Worm (Caenorhabditis elegans) whole organism, mixed stage, embryonic: Measurements from ENCODE around the gene etc-1.

Experiments
- M03D4.4 ChIP-seq: sonication (generic microtip); optimal IDR thresholded peaks from 2 replicates; lab custom pipeline; 2017; ENCODE audit warnings: mild to moderate bottlenecking, missing genetic modification characterization, missing compliant biosample characterization
- ces-1 ChIP-seq: fragments of 150-350 bp; optimal IDR thresholded peaks from 2 replicates; lab custom pipeline; 2014; ENCODE audit warnings: missing biosample characterization, missing genetic modification reagents, missing genetic modification characterization
- cnd-1 ChIP-seq: fragments of 200-800 bp; sonication (Bioruptor generic); optimal IDR thresholded peaks from 2 replicates; lab custom pipeline; 2018; ENCODE audit warnings: mild to moderate bottlenecking, missing genetic modification characterization, missing compliant biosample characterization
- elt-1 ChIP-seq: sonication (generic microtip); optimal IDR thresholded peaks from 2 replicates; lab custom pipeline; 2017; ENCODE audit warnings: missing genetic modification characterization, mild to moderate bottlenecking, missing compliant biosample characterization, antibody characterized with exemption, moderate library complexity, borderline replicate concordance; ENCODE audit not compliant: insufficient read depth
- hlh-1 ChIP-seq: fragments of 150-350 bp; optimal IDR thresholded peaks from 2 replicates; lab custom pipeline; 2014; ENCODE audit warnings: missing biosample characterization, missing genetic modification reagents, missing genetic modification characterization
- lin-13 ChIP-seq: fragments of 150-350 bp; optimal IDR thresholded peaks from 2 replicates; lab custom pipeline; 2014; ENCODE audit warnings: missing biosample characterization, missing genetic modification characterization
- mls-2 ChIP-seq: sonication (generic microtip); optimal IDR thresholded peaks from 2 replicates; lab custom pipeline; 2016; ENCODE audit warnings: mild to moderate bottlenecking, missing genetic modification characterization, moderate library complexity, missing compliant biosample characterization
- nhr-28 ChIP-seq: fragments of 150-350 bp; optimal IDR thresholded peaks from 2 replicates; lab custom pipeline; 2014; ENCODE audit warnings: missing biosample characterization, missing genetic modification characterization
- nhr-76 ChIP-seq: sonication (generic microtip); optimal IDR thresholded peaks from 2 replicates; lab custom pipeline; 2017; ENCODE audit warnings: missing biosample characterization, missing genetic modification characterization
- pha-4 ChIP-seq: fragments of 150-350 bp; optimal IDR thresholded peaks from 2 replicates; lab custom pipeline; 2018; ENCODE audit warnings: missing biosample characterization, missing genetic modification reagents, missing genetic modification characterization
- sptf-1 ChIP-seq: sonication (generic microtip); optimal IDR thresholded peaks from 2 replicates; lab custom pipeline; 2017; ENCODE audit warnings: mild to moderate bottlenecking, missing genetic modification characterization, moderate library complexity, missing compliant biosample characterization
- unc-39 ChIP-seq: fragments of 150-350 bp; optimal IDR thresholded peaks from 2 replicates; lab custom pipeline; 2014; ENCODE audit warnings: missing biosample characterization, missing genetic modification characterization
- unc-62 ChIP-seq: fragments of 150-350 bp; optimal IDR thresholded peaks from 2 replicates; lab custom pipeline; 2014; ENCODE audit warnings: missing biosample characterization, missing genetic modification reagents, missing genetic modification characterization
- ztf-11 ChIP-seq: fragments of 150-350 bp; optimal IDR thresholded peaks from 2 replicates; lab custom pipeline; 2014; ENCODE audit warnings: missing biosample characterization, missing genetic modification characterization

- TF ChIP-seq unc-62 (GFP tag; lab: Kevin White, UChicago) (peak; percentile 2), hlh-1 (tag; lab: Kevin White, UChicago) (no peak), nhr-76 (tag; lab: Kevin White, UChicago) (no peak), ztf-11 (tag; lab: Kevin White, UChicago) (no peak), sptf-1 (tag; lab: Kevin White, UChicago) (no peak), unc-39 (tag; lab: Kevin White, UChicago) (no peak), pha-4 (tag; lab: Kevin White, UChicago) (no peak), lin-13 (tag; lab: Kevin White, UChicago) (no peak), cnd-1 (no peak), mls-2 (tag; lab: Kevin White, UChicago) (no peak), ces-1 (peak; percentile 60), nhr-28 (no peak), elt-1 (tag; lab: Kevin White, UChicago) (no peak), M03D4.4 (tag; lab: Kevin White, UChicago) (no peak)
Observed at ce11 chrII:8643627-8644356, 20.8 kb upstream of the etc-1 start.
